Worm (Caenorhabditis elegans) whole organism, midembryonic: ENCODE results near the gene nlp-27.

ENCODE experiments used
- T22C8.4 ChIP-seq: fragments of 200-800 bp; sonication (Bioruptor generic); IDR thresholded peaks from 2 replicates; pipeline ENCODE4 v1.3.6; 2022; ENCODE audit warnings: missing genetic modification characterization, missing compliant biosample characterization
- cog-1 ChIP-seq: sonication (generic microtip); optimal IDR thresholded peaks from 2 replicates; lab custom pipeline; 2016; ENCODE audit warnings: missing genetic modification characterization, missing compliant biosample characterization
- flt-1 ChIP-seq: fragments of 200-800 bp; sonication (Bioruptor generic); IDR thresholded peaks from 2 replicates; pipeline ENCODE4 v1.3.6; 2022; ENCODE audit warnings: missing genetic modification characterization, missing compliant biosample characterization
- klf-2 ChIP-seq: fragments of 200-800 bp; sonication (Bioruptor generic); conservative IDR thresholded peaks from 2 replicates; pipeline ENCODE4 v1.3.6; 2022; ENCODE audit warnings: missing genetic modification reagents, missing genetic modification characterization, missing compliant biosample characterization
- med-1 ChIP-seq: sonication (generic microtip); optimal IDR thresholded peaks from 2 replicates; lab custom pipeline; 2017; ENCODE audit warnings: missing genetic modification characterization, mild to moderate bottlenecking, missing compliant biosample characterization, antibody characterized with exemption, missing genetic modification reagents; ENCODE audit not compliant: insufficient read depth
- ref-1 ChIP-seq: fragments of 200-800 bp; sonication (Bioruptor generic); conservative IDR thresholded peaks from 2 replicates; pipeline ENCODE4 v1.3.6; 2022; ENCODE audit warnings: missing genetic modification reagents, missing genetic modification characterization, missing compliant biosample characterization
- tab-1 ChIP-seq: fragments of 200-800 bp; sonication (Bioruptor generic); IDR thresholded peaks from 2 replicates; pipeline ENCODE4 v1.3.6; 2022; ENCODE audit warnings: missing genetic modification characterization, missing compliant biosample characterization
- ztf-23 ChIP-seq: fragments of 200-800 bp; sonication (Bioruptor generic); IDR thresholded peaks from 2 replicates; pipeline ENCODE4 v1.3.6; 2022; ENCODE audit warnings: missing genetic modification reagents, missing genetic modification characterization, missing compliant biosample characterization
- ztf-29 ChIP-seq: fragments of 200-800 bp; sonication (Bioruptor generic); IDR thresholded peaks from 2 replicates; pipeline ENCODE4 v1.3.6; 2022; ENCODE audit warnings: missing genetic modification reagents, missing genetic modification characterization, missing compliant biosample characterization

nlp-27 gene

DNA sequence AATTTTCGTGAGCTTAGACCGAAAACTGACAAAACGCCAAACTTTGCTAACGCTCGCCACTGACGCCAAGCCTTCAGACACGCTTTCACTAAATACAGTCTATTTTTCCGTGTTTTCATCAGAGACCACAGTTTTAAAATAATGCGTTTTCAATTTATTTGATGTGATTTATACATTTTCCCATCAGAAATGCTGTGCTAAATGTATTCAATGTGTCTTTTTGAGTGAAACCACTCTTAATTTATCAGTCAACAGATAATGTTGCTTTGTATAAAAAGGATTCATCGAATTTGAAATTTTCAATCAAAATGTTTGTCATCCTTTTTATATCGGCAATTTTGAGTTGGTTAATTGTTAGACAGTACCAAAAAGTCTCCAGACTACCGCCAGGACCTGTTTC, 42.1 kb downstream of the nlp-27 start, which contains the start of gene cyp-35A4:
Gene cyp-35A4 (plus strand): TSS at position 301 of the 400 bp plus-strand sequence.
- TF ChIP-seq T22C8.4 (GFP tag; lab: Robert Waterston, UW) (no peak), med-1 (no peak), klf-2 (GFP tag; lab: Robert Waterston, UW) (no peak), cog-1 (tag; lab: Kevin White, UChicago) (no peak), ref-1 (GFP tag; lab: Robert Waterston, UW) (no peak), ztf-23 (GFP tag; lab: Robert Waterston, UW) (no peak), flt-1 (GFP tag; lab: Robert Waterston, UW) (no peak), tab-1 (GFP tag; lab: Robert Waterston, UW) (no peak), ztf-29 (GFP tag; lab: Robert Waterston, UW) (no peak)

DNA sequence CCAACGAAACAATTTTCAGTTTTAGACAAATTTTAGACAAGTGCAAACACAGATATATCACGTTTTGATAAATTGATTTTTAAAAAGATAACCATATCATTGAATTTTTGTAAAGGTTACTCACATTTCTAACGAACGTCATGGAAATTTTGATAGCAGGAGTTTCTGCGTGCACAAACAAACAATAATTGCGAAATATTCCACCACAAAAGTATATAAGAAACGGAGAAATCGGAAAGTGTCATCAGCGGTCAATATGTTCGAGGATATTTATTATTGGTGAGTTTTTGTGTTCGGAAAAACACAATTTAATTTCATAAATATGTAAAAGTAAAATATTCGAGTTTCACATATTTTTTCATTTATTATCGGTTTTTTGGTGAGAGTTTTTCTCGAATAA, 45.1 kb downstream of the nlp-27 start, which contains the start of gene C49G7.7:
Gene C49G7.7 (plus strand): TSS at position 174 of the 400 bp plus-strand sequence.
- TF ChIP-seq ztf-23 (GFP tag; lab: Robert Waterston, UW) (no peak), tab-1 (GFP tag; lab: Robert Waterston, UW) (no peak), ztf-29 (GFP tag; lab: Robert Waterston, UW) (no peak), T22C8.4 (GFP tag; lab: Robert Waterston, UW) (no peak), ref-1 (GFP tag; lab: Robert Waterston, UW) (no peak), flt-1 (GFP tag; lab: Robert Waterston, UW) (no peak), med-1 (no peak), klf-2 (GFP tag; lab: Robert Waterston, UW) (no peak), cog-1 (tag; lab: Kevin White, UChicago) (no peak)

DNA sequence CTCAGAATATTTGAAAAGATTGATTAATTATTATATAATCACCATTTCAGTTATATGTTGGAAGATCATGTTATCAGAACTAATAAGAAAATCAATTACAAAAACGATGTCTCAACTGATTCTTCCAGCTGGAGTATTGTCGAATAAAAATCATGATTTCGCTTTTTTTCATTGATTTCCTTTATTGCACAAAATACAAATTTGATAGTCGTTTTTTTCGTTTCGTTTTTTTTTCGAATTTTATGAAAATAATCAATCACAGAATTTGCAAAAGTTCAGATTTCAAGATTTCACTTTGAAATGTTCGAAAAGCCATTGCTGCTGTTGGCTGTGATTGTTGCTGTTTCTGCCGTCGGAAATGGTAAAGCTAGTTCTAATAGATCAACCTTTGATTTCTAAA, 46.6 kb downstream of the nlp-27 start, which contains the start of gene C49G7.13:
Gene C49G7.13 (plus strand): TSS at position 301 of the 400 bp plus-strand sequence.
- TF ChIP-seq klf-2 (GFP tag; lab: Robert Waterston, UW): no peak
- no peak for TF ChIP-seq ztf-23 (GFP tag; lab: Robert Waterston, UW)
- no peak for TF ChIP-seq tab-1 (GFP tag; lab: Robert Waterston, UW)
- no peak for TF ChIP-seq ztf-29 (GFP tag; lab: Robert Waterston, UW)
- TF ChIP-seq ref-1 (GFP tag; lab: Robert Waterston, UW): no peak
- TF ChIP-seq med-1: no peak
- TF ChIP-seq T22C8.4 (GFP tag; lab: Robert Waterston, UW): no peak
- no peak for TF ChIP-seq cog-1 (tag; lab: Kevin White, UChicago)

DNA sequence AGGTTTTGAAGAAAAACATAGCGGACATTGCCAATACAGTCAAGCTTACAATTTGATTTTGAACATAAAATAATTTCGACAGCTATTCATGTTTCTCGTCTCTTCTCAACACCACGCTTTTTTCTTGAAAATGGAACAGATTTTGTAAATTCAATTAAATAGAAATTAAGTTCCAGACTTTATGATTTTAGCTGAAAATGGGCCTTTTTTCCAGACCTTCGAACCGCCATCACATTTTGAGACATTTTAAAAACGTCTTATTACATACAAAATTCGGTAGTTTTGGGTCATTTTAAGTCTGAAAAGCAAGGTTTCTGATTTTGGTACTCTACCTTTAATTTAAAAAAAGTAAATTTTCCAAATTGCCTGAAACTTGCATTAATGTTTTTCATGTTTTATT, 48.9 kb downstream of the nlp-27 start, which contains the start of gene C49G7.12:
Gene C49G7.12 (plus strand): TSS at position 301 of the 400 bp plus-strand sequence.
- TF ChIP-seq med-1 (no peak), ztf-29 (GFP tag; lab: Robert Waterston, UW) (no peak), flt-1 (GFP tag; lab: Robert Waterston, UW) (no peak), ztf-23 (GFP tag; lab: Robert Waterston, UW) (no peak), ref-1 (GFP tag; lab: Robert Waterston, UW) (no peak), T22C8.4 (GFP tag; lab: Robert Waterston, UW) (no peak), cog-1 (tag; lab: Kevin White, UChicago) (no peak), klf-2 (GFP tag; lab: Robert Waterston, UW) (no peak), tab-1 (GFP tag; lab: Robert Waterston, UW) (no peak)

DNA sequence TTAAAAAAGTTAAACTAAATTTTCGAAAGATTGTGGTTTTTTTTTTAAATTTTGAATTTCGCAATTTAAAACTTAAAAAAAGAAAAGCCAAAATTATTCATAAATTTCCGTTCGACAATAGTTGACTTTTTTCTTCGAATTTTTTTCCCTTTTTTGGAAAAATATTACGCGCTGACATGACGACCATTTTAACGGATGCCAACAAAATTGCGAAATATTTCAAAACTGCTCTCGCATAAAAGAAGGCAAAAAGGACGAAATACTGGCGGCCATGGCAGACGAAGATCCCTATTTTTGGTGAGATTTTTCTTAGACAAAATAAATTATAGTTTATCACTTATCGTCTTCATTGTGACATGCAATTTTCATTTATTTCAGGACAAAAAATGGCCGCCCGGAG, 49.4 kb downstream of the nlp-27 start:
- TF ChIP-seq tab-1 (GFP tag; lab: Robert Waterston, UW): no peak
- TF ChIP-seq ref-1 (GFP tag; lab: Robert Waterston, UW): no peak
- no peak for TF ChIP-seq flt-1 (GFP tag; lab: Robert Waterston, UW)
- no peak for TF ChIP-seq ztf-23 (GFP tag; lab: Robert Waterston, UW)
- TF ChIP-seq T22C8.4 (GFP tag; lab: Robert Waterston, UW): no peak
- no peak for TF ChIP-seq cog-1 (tag; lab: Kevin White, UChicago)
- TF ChIP-seq ztf-29 (GFP tag; lab: Robert Waterston, UW): no peak
- no peak for TF ChIP-seq klf-2 (GFP tag; lab: Robert Waterston, UW)
- TF ChIP-seq med-1: no peak
